Fruit fly (Drosophila melanogaster) whole organism, prepupa: ENCODE measurements around the gene Vha16-3.

Experiments used
- Blimp-1 ChIP-seq: fragments of 200-800 bp; sonication (Bioruptor generic); optimal IDR thresholded peaks from 3 replicates; lab custom pipeline; 2017; ENCODE audit warnings: missing biosample characterization, missing genetic modification characterization, mild to moderate bottlenecking, moderate library complexity, missing genetic modification reagents
- CG10631 ChIP-seq: fragments of 200-800 bp; sonication (Bioruptor generic); optimal IDR thresholded peaks from 2 replicates; lab custom pipeline; 2016; ENCODE audit warnings: missing biosample characterization, missing genetic modification characterization
- CG10669 ChIP-seq: fragments of 200-800 bp; sonication (Bioruptor generic); optimal IDR thresholded peaks from 3 replicates; lab custom pipeline; 2018; ENCODE audit warnings: missing biosample characterization, mild to moderate bottlenecking, missing genetic modification characterization, moderate library complexity
- CG11294 ChIP-seq: fragments of 200-800 bp; sonication (Bioruptor generic); IDR thresholded peaks from 2 replicates; pipeline ENCODE4 v1.3.6; 2022; ENCODE audit warnings: missing biosample characterization, missing genetic modification characterization
- CG11902 ChIP-seq: fragments of 200-800 bp; sonication (Bioruptor generic); optimal IDR thresholded peaks from 3 replicates; lab custom pipeline; 2016; ENCODE audit warnings: missing biosample characterization, missing genetic modification characterization
- CG15336 ChIP-seq: fragments of 200-800 bp; sonication (Bioruptor generic); IDR thresholded peaks from 2 replicates; pipeline ENCODE4 v1.3.6; 2022; ENCODE audit warnings: missing biosample characterization, missing genetic modification characterization
- CG16779 ChIP-seq: fragments of 200-800 bp; sonication (Bioruptor generic); optimal IDR thresholded peaks from 3 replicates; lab custom pipeline; 2017; ENCODE audit warnings: missing biosample characterization, mild to moderate bottlenecking, missing genetic modification characterization
- CG3032 ChIP-seq: fragments of 200-800 bp; optimal IDR thresholded peaks from 2 replicates; lab custom pipeline; 2019; ENCODE audit warnings: missing biosample characterization, mild to moderate bottlenecking, missing genetic modification characterization, moderate library complexity
- CG31627 ChIP-seq: fragments of 200-800 bp; sonication (Bioruptor generic); optimal IDR thresholded peaks from 3 replicates; lab custom pipeline; 2016; ENCODE audit warnings: missing biosample characterization, missing genetic modification characterization
- CG32006 ChIP-seq: fragments of 200-800 bp; sonication (Bioruptor generic); optimal IDR thresholded peaks from 3 replicates; lab custom pipeline; 2017; ENCODE audit warnings: missing biosample characterization, mild to moderate bottlenecking, missing genetic modification characterization
- CG34406 ChIP-seq: fragments of 200-800 bp; sonication (Bioruptor generic); optimal IDR thresholded peaks from 3 replicates; lab custom pipeline; 2016; ENCODE audit warnings: missing biosample characterization, missing genetic modification characterization
- CG3919 ChIP-seq: fragments of 200-800 bp; sonication (Bioruptor generic); optimal IDR thresholded peaks from 3 replicates; lab custom pipeline; 2016; ENCODE audit warnings: missing biosample characterization, missing genetic modification characterization
- CG4318 ChIP-seq: fragments of 200-800 bp; sonication (Bioruptor generic); optimal IDR thresholded peaks from 3 replicates; lab custom pipeline; 2017; ENCODE audit warnings: missing biosample characterization, mild to moderate bottlenecking, missing genetic modification characterization
- CG6163 ChIP-seq: fragments of 200-800 bp; sonication (Bioruptor generic); IDR thresholded peaks from 3 replicates; pipeline ENCODE4 v1.3.6; 2022; ENCODE audit warnings: missing biosample characterization, missing genetic modification characterization
- CG6276 ChIP-seq: fragments of 200-800 bp; sonication (Bioruptor generic); optimal IDR thresholded peaks from 2 replicates; lab custom pipeline; 2017; ENCODE audit warnings: missing biosample characterization, mild to moderate bottlenecking, missing genetic modification characterization
- CG6792 ChIP-seq: fragments of 200-800 bp; sonication (Bioruptor generic); optimal IDR thresholded peaks from 3 replicates; lab custom pipeline; 2016; ENCODE audit warnings: missing biosample characterization, missing genetic modification characterization
- CG6808 ChIP-seq: fragments of 200-800 bp; sonication (Bioruptor generic); optimal IDR thresholded peaks from 3 replicates; lab custom pipeline; 2017; ENCODE audit warnings: missing biosample characterization, missing genetic modification characterization, mild to moderate bottlenecking, moderate library complexity, missing genetic modification reagents
- CG6854 ChIP-seq: fragments of 200-800 bp; sonication (Bioruptor generic); optimal IDR thresholded peaks from 2 replicates; lab custom pipeline; 2017; ENCODE audit warnings: missing biosample characterization, mild to moderate bottlenecking, missing genetic modification characterization
- CG7368 ChIP-seq: fragments of 200-800 bp; sonication (Bioruptor generic); optimal IDR thresholded peaks from 3 replicates; lab custom pipeline; 2016; ENCODE audit warnings: missing biosample characterization, missing genetic modification characterization
- CG8119 ChIP-seq: fragments of 200-800 bp; sonication (Bioruptor generic); IDR thresholded peaks from 3 replicates; pipeline ENCODE4 v1.3.6; 2022; ENCODE audit warnings: missing biosample characterization, missing genetic modification characterization
- CG8319 ChIP-seq: fragments of 200-800 bp; sonication (Bioruptor generic); optimal IDR thresholded peaks from 3 replicates; lab custom pipeline; 2016; ENCODE audit warnings: missing biosample characterization, missing genetic modification characterization
- CG8632 ChIP-seq: fragments of 200-800 bp; sonication (Bioruptor generic); optimal IDR thresholded peaks from 3 replicates; lab custom pipeline; 2016; ENCODE audit warnings: missing biosample characterization, missing genetic modification characterization
- CG9139 ChIP-seq: fragments of 200-800 bp; sonication (Bioruptor generic); optimal IDR thresholded peaks from 3 replicates; lab custom pipeline; 2017; ENCODE audit warnings: missing biosample characterization, mild to moderate bottlenecking, missing genetic modification characterization
- Eip75B ChIP-seq: fragments of 200-800 bp; sonication (Bioruptor generic); optimal IDR thresholded peaks from 3 replicates; lab custom pipeline; 2016; ENCODE audit warnings: missing biosample characterization, missing genetic modification characterization
- Eip78C ChIP-seq: fragments of 200-800 bp; sonication (Bioruptor generic); peaks from one replicate; lab custom pipeline; 2016; ENCODE audit warnings: missing biosample characterization, missing genetic modification characterization
- Ets96B ChIP-seq: fragments of 200-800 bp; optimal IDR thresholded peaks from 2 replicates; lab custom pipeline; 2019; ENCODE audit warnings: missing biosample characterization, mild to moderate bottlenecking, missing genetic modification characterization, moderate library complexity
- Gug ChIP-seq: fragments of 200-800 bp; sonication (Bioruptor generic); IDR thresholded peaks from 2 replicates; pipeline ENCODE4 v1.3.6; 2022; ENCODE audit warnings: missing biosample characterization, missing genetic modification characterization
- Hr39 ChIP-seq: fragments of 200-800 bp; sonication (Bioruptor generic); optimal IDR thresholded peaks from 2 replicates; lab custom pipeline; 2016; ENCODE audit warnings: missing biosample characterization, missing genetic modification characterization
- Hr4 ChIP-seq: fragments of 200-800 bp; sonication (Bioruptor generic); optimal IDR thresholded peaks from 3 replicates; lab custom pipeline; 2016; ENCODE audit warnings: missing biosample characterization, missing genetic modification characterization
- Met ChIP-seq: fragments of 200-800 bp; sonication (Bioruptor generic); optimal IDR thresholded peaks from 3 replicates; lab custom pipeline; 2016; ENCODE audit warnings: missing biosample characterization, missing genetic modification characterization
- OdsH ChIP-seq: fragments of 200-800 bp; sonication (Bioruptor generic); optimal IDR thresholded peaks from 3 replicates; lab custom pipeline; 2016; ENCODE audit warnings: missing biosample characterization, missing genetic modification characterization
- Smox ChIP-seq: fragments of 200-800 bp; sonication (Bioruptor generic); optimal IDR thresholded peaks from 3 replicates; lab custom pipeline; 2016; ENCODE audit warnings: missing biosample characterization, missing genetic modification characterization
- Sox102F ChIP-seq: fragments of 200-800 bp; sonication (Bioruptor generic); optimal IDR thresholded peaks from 2 replicates; lab custom pipeline; 2016; ENCODE audit warnings: missing biosample characterization, mild to moderate bottlenecking, missing genetic modification characterization
- Sox14 ChIP-seq: fragments of 200-800 bp; sonication (Bioruptor generic); optimal IDR thresholded peaks from 3 replicates; lab custom pipeline; 2016; ENCODE audit warnings: missing biosample characterization, missing genetic modification characterization
- achi ChIP-seq: fragments of 200-800 bp; sonication (Bioruptor generic); optimal IDR thresholded peaks from 3 replicates; lab custom pipeline; 2016; ENCODE audit warnings: missing biosample characterization, missing genetic modification characterization
- acj6 ChIP-seq: fragments of 200-800 bp; sonication (Bioruptor generic); optimal IDR thresholded peaks from 3 replicates; lab custom pipeline; 2016; ENCODE audit warnings: missing biosample characterization, missing genetic modification characterization
- cyc ChIP-seq: fragments of 200-800 bp; sonication (Bioruptor generic); optimal IDR thresholded peaks from 3 replicates; lab custom pipeline; 2016; ENCODE audit warnings: missing biosample characterization, missing genetic modification characterization
- dac ChIP-seq: fragments of 200-800 bp; sonication (Bioruptor generic); optimal IDR thresholded peaks from 2 replicates; lab custom pipeline; 2017; ENCODE audit warnings: missing biosample characterization, mild to moderate bottlenecking, missing genetic modification characterization
- dsx ChIP-seq: fragments of 200-800 bp; optimal IDR thresholded peaks from 3 replicates; lab custom pipeline; 2019; ENCODE audit warnings: missing biosample characterization, mild to moderate bottlenecking, missing genetic modification characterization, moderate library complexity; ENCODE audit not compliant: poor library complexity, severe bottlenecking
- eg ChIP-seq: fragments of 200-800 bp; sonication (Bioruptor generic); IDR thresholded peaks from 3 replicates; pipeline ENCODE4 v1.3.6; 2022; ENCODE audit warnings: missing biosample characterization, missing genetic modification characterization
- fd59A ChIP-seq: fragments of 200-800 bp; sonication (Bioruptor generic); optimal IDR thresholded peaks from 2 replicates; lab custom pipeline; 2017; ENCODE audit warnings: missing biosample characterization, mild to moderate bottlenecking, missing genetic modification characterization, missing genetic modification reagents
- fd85E ChIP-seq: fragments of 200-800 bp; sonication (Bioruptor generic); optimal IDR thresholded peaks from 3 replicates; lab custom pipeline; 2016; ENCODE audit warnings: missing biosample characterization, missing genetic modification characterization
- fkh ChIP-seq: fragments of 200-800 bp; sonication (Bioruptor generic); optimal IDR thresholded peaks from 3 replicates; lab custom pipeline; 2017; ENCODE audit warnings: missing biosample characterization, mild to moderate bottlenecking, missing genetic modification characterization, moderate library complexity
- lz ChIP-seq: fragments of 200-800 bp; sonication (Bioruptor generic); optimal IDR thresholded peaks from 3 replicates; lab custom pipeline; 2016; ENCODE audit warnings: missing biosample characterization, missing genetic modification characterization
- net ChIP-seq: fragments of 200-800 bp; sonication (Bioruptor generic); optimal IDR thresholded peaks from 3 replicates; lab custom pipeline; 2016; ENCODE audit warnings: missing biosample characterization, missing genetic modification characterization
- pdm3 ChIP-seq: fragments of 200-800 bp; sonication (Bioruptor generic); optimal IDR thresholded peaks from 3 replicates; lab custom pipeline; 2016; ENCODE audit warnings: missing biosample characterization, missing genetic modification characterization
- salr ChIP-seq, 2 experiments: fragments of 200-800 bp; sonication (Bioruptor generic); optimal IDR thresholded peaks; 3 replicates each; lab custom pipeline; 2016 to 2018; ENCODE audit warnings: missing biosample characterization in 2 of 2, missing genetic modification characterization in 2 of 2, mild to moderate bottlenecking in 1 of 2
- spab ChIP-seq: fragments of 200-800 bp; sonication (Bioruptor generic); optimal IDR thresholded peaks from 2 replicates; lab custom pipeline; 2017; ENCODE audit warnings: missing biosample characterization, mild to moderate bottlenecking, missing genetic modification characterization, missing genetic modification reagents
- ss ChIP-seq, 2 experiments: fragments of 200-800 bp; sonication (Bioruptor generic); optimal IDR thresholded peaks; 2 replicates in 1 of 2; 3 replicates in 1 of 2; lab custom pipeline; 2017 to 2018; ENCODE audit warnings: mild to moderate bottlenecking in 2 of 2, missing biosample characterization in 2 of 2, missing genetic modification characterization in 2 of 2, moderate library complexity in 1 of 2
- svp ChIP-seq: fragments of 200-800 bp; sonication (Bioruptor generic); peaks from one replicate; lab custom pipeline; 2016; ENCODE audit warnings: missing biosample characterization, missing genetic modification characterization
- topi ChIP-seq: fragments of 200-800 bp; sonication (Bioruptor generic); optimal IDR thresholded peaks from 3 replicates; lab custom pipeline; 2016; ENCODE audit warnings: missing biosample characterization, missing genetic modification characterization

Vha16-3 gene

DNA sequence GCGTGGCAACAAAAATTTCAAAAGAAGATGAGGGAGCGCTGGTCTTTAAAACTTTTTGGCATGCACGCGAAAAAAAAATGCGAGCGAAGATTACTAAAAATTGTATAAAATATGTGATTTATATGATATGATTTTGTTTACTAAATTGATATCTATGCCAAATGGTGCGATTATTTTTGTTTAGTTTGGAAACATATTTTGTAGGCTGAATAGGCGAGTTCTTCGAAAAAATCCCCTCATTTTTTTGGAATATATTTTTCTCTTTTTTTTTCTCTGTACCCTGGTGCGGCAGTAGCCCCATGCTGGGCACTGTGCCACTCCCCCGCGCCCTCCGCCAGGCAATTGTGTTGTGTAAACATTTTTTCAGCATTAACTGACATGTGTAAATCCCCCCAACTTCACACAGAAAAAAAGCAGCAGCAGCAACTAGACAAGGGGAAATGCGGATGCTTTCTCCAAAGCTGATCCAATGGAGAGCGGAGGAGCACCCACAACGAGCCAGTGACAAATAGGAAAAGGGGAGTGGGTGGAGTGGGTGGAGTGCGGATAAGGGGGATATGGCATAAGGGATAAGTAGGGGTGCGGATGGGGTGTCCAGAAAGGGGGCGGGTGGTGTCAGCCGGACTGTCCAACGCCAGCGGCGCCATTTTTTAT, 13.0 kb downstream of the Vha16-3 start:
- TF ChIP-seq svp (GFP tag; lab: Kevin White, UChicago): peak; percentile 48
- TF ChIP-seq Sox14 (GFP tag; lab: Kevin White, UChicago): no peak
- TF ChIP-seq CG9139 (GFP tag; lab: Kevin White, UChicago): no peak
- TF ChIP-seq CG31627 (GFP tag; lab: Kevin White, UChicago): peak; percentile 21
- TF ChIP-seq CG3919 (GFP tag; lab: Kevin White, UChicago): no peak
- TF ChIP-seq OdsH (GFP tag; lab: Kevin White, UChicago): peak; percentile 41
- TF ChIP-seq net (GFP tag; lab: Kevin White, UChicago): no peak
- no peak for TF ChIP-seq CG6276 (GFP tag; lab: Kevin White, UChicago)
- TF ChIP-seq fd59A: no peak
- TF ChIP-seq CG8119 (GFP tag; lab: Robert Waterston, UW): peak; percentile 28; the same call in 1 of the 3 replicates
- peak; percentile 2 for TF ChIP-seq Ets96B
- no peak for TF ChIP-seq dac (GFP tag; lab: Kevin White, UChicago)
- no peak for TF ChIP-seq fkh (GFP tag; lab: Kevin White, UChicago)
- TF ChIP-seq Eip75B (GFP tag; lab: Kevin White, UChicago): peak; percentile 12
- no peak for TF ChIP-seq cyc (GFP tag; lab: Kevin White, UChicago)
- TF ChIP-seq Gug (GFP tag; lab: Robert Waterston, UW): no peak
- no peak for TF ChIP-seq CG7368 (GFP tag; lab: Kevin White, UChicago)
- no peak for TF ChIP-seq CG16779 (tag; lab: Kevin White, UChicago)
- TF ChIP-seq CG4318 (GFP tag; lab: Kevin White, UChicago): peak; percentile 9
- no peak for TF ChIP-seq dsx (GFP tag; lab: Kevin White, UChicago)
- TF ChIP-seq CG3032 (tag; lab: Kevin White, UChicago): no peak
- no peak for TF ChIP-seq CG11902 (GFP tag; lab: Kevin White, UChicago)
- TF ChIP-seq ss (GFP tag; optimal IDR thresholded peaks at IDR 0.05; lab: Kevin White, UChicago): no peak
- no peak for TF ChIP-seq fd85E
- TF ChIP-seq CG10669 (GFP tag; lab: Kevin White, UChicago): peak; percentile 12
- TF ChIP-seq Met (GFP tag; lab: Kevin White, UChicago): peak; percentile 47
- peak; percentile 4 for TF ChIP-seq CG34406
- peak; percentile 11 for TF ChIP-seq CG8319 (GFP tag; lab: Kevin White, UChicago)
- TF ChIP-seq Blimp-1 (GFP tag; lab: Kevin White, UChicago): no peak
- no peak for TF ChIP-seq CG11294
- no peak for TF ChIP-seq CG6808 (GFP tag; lab: Kevin White, UChicago)
- TF ChIP-seq CG8632 (GFP tag; lab: Kevin White, UChicago): peak; percentile 22
- TF ChIP-seq CG6792 (GFP tag; lab: Kevin White, UChicago): peak; percentile 10
- TF ChIP-seq CG6854: no peak
- TF ChIP-seq achi (GFP tag; lab: Kevin White, UChicago): peak; percentile 27
- peak; percentile 12 for TF ChIP-seq pdm3 (GFP tag; lab: Kevin White, UChicago)
- TF ChIP-seq Hr4: peak; percentile 39
- TF ChIP-seq lz: peak; percentile 3
- peak; percentile 34; the same call in 1 of the 3 replicates for TF ChIP-seq CG6163 (GFP tag; lab: Robert Waterston, UW)
- TF ChIP-seq Sox102F: no peak
- peak; percentile 4 for TF ChIP-seq CG10631 (GFP tag; lab: Kevin White, UChicago)
- peak; percentile 53 for TF ChIP-seq CG15336 (GFP tag; lab: Robert Waterston, UW)
- TF ChIP-seq topi (GFP tag; lab: Kevin White, UChicago): peak; percentile 9
- TF ChIP-seq salr (GFP tag; optimal IDR thresholded peaks at IDR 0.05; lab: Kevin White, UChicago): peak in 1 of 2 experiments; percentile 14
- peak; percentile 31 for TF ChIP-seq CG32006 (GFP tag; lab: Kevin White, UChicago)
- peak; percentile 42 for TF ChIP-seq acj6 (GFP tag; lab: Kevin White, UChicago)
- TF ChIP-seq eg: no peak
- peak; percentile 78 for TF ChIP-seq Eip78C
- TF ChIP-seq Smox (GFP tag; lab: Kevin White, UChicago): peak; percentile 1
- TF ChIP-seq Hr39 (GFP tag; lab: Kevin White, UChicago): peak; percentile 22
- no peak for TF ChIP-seq spab (GFP tag; lab: Kevin White, UChicago)
